Worm (Caenorhabditis elegans) whole organism, L4 larva: ENCODE measurements around the gene M02B1.3.
A peak's percentile ranks its signal among the peaks of the same experiment; 100 is the strongest.

Source experiments
- F10B5.3 ChIP-seq: sonication (generic microtip); optimal IDR thresholded peaks from 2 replicates; lab custom pipeline; 2016; ENCODE audit warnings: mild to moderate bottlenecking, missing genetic modification characterization, missing compliant biosample characterization
- F37D6.2 ChIP-seq: sonication (generic microtip); optimal IDR thresholded peaks from 2 replicates; lab custom pipeline; 2016; ENCODE audit warnings: mild to moderate bottlenecking, missing genetic modification characterization, missing compliant biosample characterization
- F44E2.7 ChIP-seq: fragments of 200-800 bp; sonication (Bioruptor generic); IDR thresholded peaks from 2 replicates; pipeline ENCODE4 v2.1.2; 2022; ENCODE audit warnings: missing genetic modification characterization, missing compliant biosample characterization
- T20F7.1 ChIP-seq: fragments of 200-800 bp; sonication (Bioruptor generic); optimal IDR thresholded peaks from 2 replicates; lab custom pipeline; 2018; ENCODE audit warnings: mild to moderate bottlenecking, missing genetic modification characterization, missing compliant biosample characterization
- Y105C5A.15 ChIP-seq: fragments of 200-800 bp; sonication (Bioruptor generic); IDR thresholded peaks from 2 replicates; pipeline ENCODE4 v1.3.6; 2022; ENCODE audit warnings: missing genetic modification characterization, missing compliant biosample characterization
- Y5F2A.4 ChIP-seq: fragments of 200-800 bp; sonication (Bioruptor generic); optimal IDR thresholded peaks from 2 replicates; lab custom pipeline; 2018; ENCODE audit warnings: mild to moderate bottlenecking, missing genetic modification characterization, missing compliant biosample characterization
- aha-1 ChIP-seq: fragments of 150-350 bp; peaks from one replicate; lab custom pipeline; 2014; ENCODE audit warnings: missing biosample characterization, missing genetic modification characterization
- aly-2 ChIP-seq: sonication (generic microtip); optimal IDR thresholded peaks from 2 replicates; lab custom pipeline; 2018; ENCODE audit warnings: missing biosample characterization, missing genetic modification characterization
- ceh-20 ChIP-seq: fragments of 200-800 bp; sonication (Bioruptor generic); IDR thresholded peaks from 2 replicates; pipeline ENCODE4 v1.3.6; 2022; ENCODE audit warnings: missing genetic modification reagents, missing genetic modification characterization, missing compliant biosample characterization
- ceh-62 ChIP-seq: sonication (generic microtip); optimal IDR thresholded peaks from 2 replicates; lab custom pipeline; 2017; ENCODE audit warnings: missing biosample characterization, missing genetic modification characterization
- daf-16 ChIP-seq, 3 experiments: sonication (generic microtip); optimal IDR thresholded peaks; 2 replicates each; lab custom pipeline; 2016 to 2017; ENCODE audit warnings: missing genetic modification characterization in 3 of 3, missing genetic modification reagents in 3 of 3, mild to moderate bottlenecking in 2 of 3, missing compliant biosample characterization in 2 of 3, missing biosample characterization in 1 of 3, moderate library complexity in 1 of 3
- daf-19 ChIP-seq: fragments of 200-800 bp; sonication (Bioruptor generic); conservative IDR thresholded peaks from 2 replicates; pipeline ENCODE4 v1.3.6; 2022; ENCODE audit warnings: missing genetic modification characterization, missing compliant biosample characterization
- dmd-6 ChIP-seq: fragments of 200-800 bp; sonication (Bioruptor generic); IDR thresholded peaks from 2 replicates; pipeline ENCODE4 v1.3.6; 2022; ENCODE audit warnings: missing genetic modification reagents, missing genetic modification characterization, missing compliant biosample characterization
- dmd-8 ChIP-seq: fragments of 200-800 bp; sonication (Bioruptor generic); IDR thresholded peaks from 2 replicates; pipeline ENCODE4 v1.3.6; 2022; ENCODE audit warnings: missing genetic modification characterization, missing compliant biosample characterization
- dpl-1 ChIP-seq: fragments of 150-350 bp; optimal IDR thresholded peaks from 2 replicates; lab custom pipeline; 2014; ENCODE audit warnings: missing biosample characterization, missing genetic modification reagents, missing genetic modification characterization
- dve-1 ChIP-seq: sonication (generic microtip); optimal IDR thresholded peaks from 2 replicates; lab custom pipeline; 2017; ENCODE audit warnings: antibody characterized with exemption, mild to moderate bottlenecking, missing genetic modification characterization, missing compliant biosample characterization; ENCODE audit not compliant: insufficient read depth
- egl-27 ChIP-seq: sonication (generic microtip); optimal IDR thresholded peaks from 3 replicates; lab custom pipeline; 2017; ENCODE audit warnings: missing biosample characterization, missing genetic modification reagents, missing genetic modification characterization
- egl-43 ChIP-seq: fragments of 200-800 bp; sonication (Bioruptor generic); IDR thresholded peaks from 2 replicates; pipeline ENCODE4 v1.3.6; 2022; ENCODE audit warnings: missing genetic modification reagents, missing genetic modification characterization, missing compliant biosample characterization
- fos-1 ChIP-seq: fragments of 150-350 bp; optimal IDR thresholded peaks from 2 replicates; lab custom pipeline; 2014; ENCODE audit warnings: missing biosample characterization, missing genetic modification characterization
- gei-8 ChIP-seq: fragments of 200-800 bp; sonication (Bioruptor generic); optimal IDR thresholded peaks from 2 replicates; lab custom pipeline; 2018; ENCODE audit warnings: mild to moderate bottlenecking, missing genetic modification characterization, missing compliant biosample characterization
- hlh-11 ChIP-seq: fragments of 200-800 bp; sonication (Bioruptor generic); optimal IDR thresholded peaks from 2 replicates; lab custom pipeline; 2018; ENCODE audit warnings: mild to moderate bottlenecking, missing genetic modification characterization, missing compliant biosample characterization
- lin-29 ChIP-seq: fragments of 200-800 bp; sonication (Bioruptor generic); IDR thresholded peaks from 2 replicates; pipeline ENCODE4 v1.3.6; 2022; ENCODE audit warnings: missing genetic modification reagents, missing genetic modification characterization, missing compliant biosample characterization
- lin-38 ChIP-seq: fragments of 200-800 bp; sonication (Bioruptor generic); IDR thresholded peaks from 2 replicates; pipeline ENCODE4 v1.3.6; 2022; ENCODE audit warnings: missing genetic modification reagents, missing genetic modification characterization, missing compliant biosample characterization
- lin-39 ChIP-seq: fragments of 150-350 bp; optimal IDR thresholded peaks from 2 replicates; lab custom pipeline; 2014; ENCODE audit warnings: missing biosample characterization, missing genetic modification reagents, missing genetic modification characterization
- mdl-1 ChIP-seq, 2 experiments: fragments of 150-350 bp in 1 of 2; sonication (generic microtip) in 1 of 2; optimal IDR thresholded peaks; 2 replicates each; lab custom pipeline; 2014 to 2017; ENCODE audit warnings: missing biosample characterization in 2 of 2, missing genetic modification characterization in 2 of 2
- mdt-29 ChIP-seq: fragments of 200-800 bp; sonication (Bioruptor generic); IDR thresholded peaks from 2 replicates; pipeline ENCODE4 v1.3.6; 2022; ENCODE audit warnings: missing genetic modification reagents, missing genetic modification characterization, missing compliant biosample characterization
- mep-1 ChIP-seq: fragments of 150-350 bp; sonication (generic microtip); optimal IDR thresholded peaks from 3 replicates; lab custom pipeline; 2014; ENCODE audit warnings: missing biosample characterization, missing genetic modification characterization
- mes-2 ChIP-seq: sonication (generic microtip); optimal IDR thresholded peaks from 2 replicates; lab custom pipeline; 2016; ENCODE audit warnings: missing genotype, mild to moderate bottlenecking, missing genetic modification characterization, missing compliant biosample characterization; ENCODE audit not compliant: poor library complexity, severe bottlenecking
- nhr-11 ChIP-seq: fragments of 150-350 bp; optimal IDR thresholded peaks from 2 replicates; lab custom pipeline; 2014; ENCODE audit warnings: missing biosample characterization, missing genetic modification characterization
- nhr-237 ChIP-seq: sonication (generic microtip); optimal IDR thresholded peaks from 2 replicates; lab custom pipeline; 2017; ENCODE audit warnings: missing biosample characterization, missing genetic modification characterization
- nhr-28 ChIP-seq: fragments of 150-350 bp; optimal IDR thresholded peaks from 2 replicates; lab custom pipeline; 2014; ENCODE audit warnings: missing biosample characterization, missing genetic modification characterization
- nhr-41 ChIP-seq: fragments of 200-800 bp; sonication (Bioruptor generic); IDR thresholded peaks from 2 replicates; pipeline ENCODE4 v1.3.6; 2022; ENCODE audit warnings: missing genetic modification reagents, missing genetic modification characterization, missing compliant biosample characterization
- nhr-6 ChIP-seq: fragments of 150-350 bp; optimal IDR thresholded peaks from 2 replicates; lab custom pipeline; 2014; ENCODE audit warnings: missing biosample characterization, missing genetic modification characterization
- nhr-77 ChIP-seq: fragments of 150-350 bp; optimal IDR thresholded peaks from 2 replicates; lab custom pipeline; 2014; ENCODE audit warnings: missing biosample characterization, missing genetic modification characterization
- php-3 ChIP-seq: fragments of 200-800 bp; sonication (Bioruptor generic); IDR thresholded peaks from 2 replicates; pipeline ENCODE4 v1.3.6; 2022; ENCODE audit warnings: missing genetic modification reagents, missing genetic modification characterization, missing compliant biosample characterization
- pqm-1 ChIP-seq: sonication (generic microtip); optimal IDR thresholded peaks from 2 replicates; lab custom pipeline; 2017; ENCODE audit warnings: missing biosample characterization, missing genetic modification characterization
- spr-1 ChIP-seq: sonication (generic microtip); optimal IDR thresholded peaks from 2 replicates; lab custom pipeline; 2016; ENCODE audit warnings: mild to moderate bottlenecking, missing genetic modification characterization, missing compliant biosample characterization
- tag-97 ChIP-seq: fragments of 200-800 bp; sonication (Bioruptor generic); IDR thresholded peaks from 2 replicates; pipeline ENCODE4 v1.3.6; 2022; ENCODE audit warnings: missing genetic modification characterization, missing compliant biosample characterization
- tra-1 ChIP-seq: fragments of 200-800 bp; sonication (Bioruptor generic); IDR thresholded peaks from 2 replicates; pipeline ENCODE4 v1.3.6; 2022; ENCODE audit warnings: missing genetic modification reagents, missing genetic modification characterization, missing compliant biosample characterization
- vab-7 ChIP-seq: fragments of 200-800 bp; sonication (Bioruptor generic); IDR thresholded peaks from 2 replicates; pipeline ENCODE4 v1.3.6; 2022; ENCODE audit warnings: missing genetic modification reagents, missing genetic modification characterization, missing compliant biosample characterization
- zag-1 ChIP-seq: fragments of 150-350 bp; optimal IDR thresholded peaks from 2 replicates; lab custom pipeline; 2014; ENCODE audit warnings: missing biosample characterization, missing genetic modification characterization
- zfp-3 ChIP-seq: fragments of 200-800 bp; sonication (Bioruptor generic); conservative IDR thresholded peaks from 2 replicates; pipeline ENCODE4 v1.3.6; 2022; ENCODE audit warnings: missing genetic modification reagents, missing genetic modification characterization, missing compliant biosample characterization

M02B1.3 gene

DNA sequence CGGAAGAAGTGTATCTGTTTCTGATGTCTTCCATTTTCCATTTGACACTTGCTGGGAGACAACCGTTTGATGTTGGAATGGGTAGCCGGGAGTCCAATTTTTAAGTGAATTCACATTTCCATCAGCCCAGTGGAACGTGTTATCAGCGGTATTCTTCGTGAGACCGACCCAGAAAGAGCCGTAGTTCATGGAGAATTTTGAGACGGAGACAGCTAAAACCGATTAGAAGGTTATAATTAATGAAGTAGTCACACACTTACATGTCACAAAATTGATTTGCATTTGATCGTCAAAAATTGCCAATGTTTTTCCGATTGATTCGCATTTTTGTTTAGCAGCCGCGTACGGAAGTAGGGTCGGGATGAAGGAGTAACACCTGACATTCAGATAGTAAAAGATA, 33.1 kb downstream of the M02B1.3 start (continued):
- TF ChIP-seq mes-2 (tag; lab: Kevin White, UChicago) = no peak
- no peak for TF ChIP-seq nhr-11
- TF ChIP-seq egl-27 (tag; lab: Kevin White, UChicago) = no peak
- peak; percentile 11 for TF ChIP-seq nhr-28 (tag; lab: Kevin White, UChicago)
- TF ChIP-seq pqm-1 = peak; percentile 73
- TF ChIP-seq Y105C5A.15 (GFP tag; lab: Robert Waterston, UW) = no peak
- no peak for TF ChIP-seq gei-8
- TF ChIP-seq F44E2.7 (GFP tag; lab: Robert Waterston, UW) = no peak
- TF ChIP-seq hlh-11 (tag; lab: Kevin White, UChicago) = peak; percentile 44
- TF ChIP-seq Y5F2A.4 (GFP tag; lab: Kevin White, UChicago) = no peak
- no peak for TF ChIP-seq dmd-8 (GFP tag; lab: Robert Waterston, UW)
- TF ChIP-seq nhr-41 = no peak
- no peak for TF ChIP-seq spr-1 (tag; lab: Kevin White, UChicago)
- TF ChIP-seq lin-39 (tag; lab: Kevin White, UChicago) = no peak
- TF ChIP-seq zag-1 = no peak
- no peak for TF ChIP-seq nhr-6 (tag; lab: Kevin White, UChicago)
- no peak for TF ChIP-seq F10B5.3 (tag; lab: Kevin White, UChicago)
- TF ChIP-seq nhr-77 (tag; lab: Kevin White, UChicago) = no peak

DNA sequence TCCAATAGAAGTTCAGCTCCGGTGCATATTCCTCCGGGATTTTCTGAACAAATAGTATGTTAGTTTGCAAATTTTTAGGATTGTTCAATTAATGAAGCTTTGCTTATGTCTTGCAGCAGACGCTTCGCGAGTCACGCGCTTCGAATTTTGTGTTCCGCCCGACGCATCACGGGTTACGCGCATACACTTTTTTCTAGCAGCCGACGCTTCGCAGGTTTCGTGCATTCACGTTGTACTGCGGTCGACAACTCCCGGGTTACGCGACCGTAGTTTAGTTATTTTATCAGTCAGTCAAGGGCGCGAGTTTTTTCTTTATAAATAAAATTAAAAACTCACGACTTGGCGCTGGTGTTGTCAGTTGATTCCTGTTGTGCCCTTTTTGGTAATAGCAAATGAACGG, 33.5 kb downstream of the M02B1.3 start:
- TF ChIP-seq tra-1 (no peak), lin-29 (GFP tag; lab: Robert Waterston, UW) (no peak), mep-1 (no peak), fos-1 (tag; lab: Kevin White, UChicago) (no peak), nhr-237 (no peak), lin-38 (GFP tag; lab: Robert Waterston, UW) (no peak), dmd-8 (GFP tag; lab: Robert Waterston, UW) (no peak), mdl-1 (tag; optimal IDR thresholded peaks at IDR 0.05; lab: Kevin White, UChicago) (no peak), zfp-3 (GFP tag; lab: Robert Waterston, UW) (no peak), dpl-1 (no peak), daf-19 (GFP tag; lab: Robert Waterston, UW) (no peak), vab-7 (GFP tag; lab: Robert Waterston, UW) (no peak), hlh-11 (tag; lab: Kevin White, UChicago) (no peak), F10B5.3 (tag; lab: Kevin White, UChicago) (no peak), F37D6.2 (tag; lab: Kevin White, UChicago) (no peak), ceh-62 (tag; lab: Kevin White, UChicago) (no peak), nhr-77 (tag; lab: Kevin White, UChicago) (no peak), zag-1 (no peak), daf-16 (GFP tag; optimal IDR thresholded peaks at IDR 0.05; lab: Kevin White, UChicago) (no peak), daf-16 (tag; optimal IDR thresholded peaks at IDR 0.05; lab: Kevin White, UChicago) (no peak), egl-43 (no peak)

DNA sequence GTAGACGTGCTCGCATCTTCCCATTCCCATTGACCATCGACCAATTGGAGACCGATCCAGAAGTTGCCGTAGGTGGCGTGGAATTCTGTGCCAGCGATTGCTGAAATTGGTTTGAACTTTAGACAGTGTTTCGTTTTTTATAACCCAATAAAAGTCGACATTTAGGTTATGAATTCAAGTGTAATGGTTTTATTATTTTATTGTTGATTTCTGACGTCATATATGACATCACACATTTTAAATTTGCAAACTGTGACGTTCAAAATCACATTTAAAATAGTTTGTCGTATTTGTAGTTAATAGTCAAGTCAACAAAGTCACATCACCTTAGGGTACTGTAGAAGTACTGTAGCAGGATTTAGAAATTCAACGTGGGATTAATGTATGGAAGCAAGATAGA, 34.0 kb downstream of the M02B1.3 start:
- TF ChIP-seq php-3 = peak; percentile 70
- TF ChIP-seq dmd-6 (GFP tag; lab: Robert Waterston, UW) = peak; percentile 21; the same call in 1 of the 2 replicates
- peak; percentile 8 for TF ChIP-seq nhr-28 (tag; lab: Kevin White, UChicago)
- no peak for TF ChIP-seq T20F7.1 (GFP tag; lab: Kevin White, UChicago)
- no peak for TF ChIP-seq mdt-29 (GFP tag; lab: Robert Waterston, UW)

DNA sequence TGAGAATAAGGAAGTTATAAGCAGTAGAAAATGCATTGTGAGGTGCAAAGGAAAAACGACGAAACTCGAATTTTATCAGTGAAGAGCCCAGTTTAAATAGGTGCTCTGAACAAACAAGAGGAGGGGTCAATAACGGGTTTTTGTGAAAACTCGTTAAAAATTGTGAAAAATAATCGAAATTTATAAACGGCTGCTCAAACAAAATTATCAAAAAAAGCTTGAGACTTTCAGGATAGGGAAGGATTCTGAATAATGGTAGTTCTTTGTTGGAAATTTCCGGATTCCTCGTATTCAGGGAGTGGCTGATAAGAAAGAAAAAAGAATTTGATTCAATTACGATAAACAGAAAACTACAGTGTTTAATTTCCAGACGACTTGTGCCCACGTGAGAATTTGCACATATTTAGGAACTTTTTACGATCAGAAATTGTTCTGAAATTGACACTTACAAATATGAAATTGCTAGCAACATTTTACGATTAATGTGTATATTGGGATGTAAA, 35.2 kb downstream of the M02B1.3 start, which contains the start of gene clec-187:
Gene clec-187 (minus strand): TSS at position 51 of the 503 bp plus-strand sequence.
- peak; percentile 58 for TF ChIP-seq aha-1 (tag; lab: Kevin White, UChicago)
- no peak for TF ChIP-seq daf-16 (GFP tag; optimal IDR thresholded peaks at IDR 0.05; lab: Kevin White, UChicago)
- TF ChIP-seq daf-16 (tag; optimal IDR thresholded peaks at IDR 0.05; lab: Kevin White, UChicago) = peak; percentile 46
- no peak for TF ChIP-seq ceh-20 (GFP tag; lab: Robert Waterston, UW)
- TF ChIP-seq aly-2 (tag; lab: Kevin White, UChicago) = no peak
- peak; percentile 5 for TF ChIP-seq dve-1 (tag; lab: Kevin White, UChicago)
- no peak for TF ChIP-seq tag-97 (GFP tag; lab: Robert Waterston, UW)
